Fruit fly (Drosophila melanogaster): ENCODE data around the gene js.
A peak's percentile ranks its signal among the peaks of the same experiment; 100 is the strongest.

Gene js

dm6 chr3R:16323093-16323492 lies 45.0 kb downstream of the js start, which contains the start of gene CG6901:
Gene CG6901 (plus strand): TSS chr3R:16323415.
- no peak for TF ChIP-seq CG3032 (tag; optimal IDR thresholded peaks at IDR 0.05)
- no peak for TF ChIP-seq dsx (GFP tag; optimal IDR thresholded peaks at IDR 0.05; ENCODE audit: poor library complexity, severe bottlenecking)
- no peak for TF ChIP-seq Met (GFP tag; optimal IDR thresholded peaks at IDR 0.05)
- no peak for TF ChIP-seq CG11294 (GFP tag; IDR thresholded peaks at IDR 0.05)
- TF ChIP-seq vri (GFP tag; optimal IDR thresholded peaks at IDR 0.05): no peak
- TF ChIP-seq Hr39 (GFP tag; optimal IDR thresholded peaks at IDR 0.05): no peak
- no peak for TF ChIP-seq fd85E (GFP tag; optimal IDR thresholded peaks at IDR 0.05)
- TF ChIP-seq OdsH (GFP tag; optimal IDR thresholded peaks at IDR 0.05): no peak
- TF ChIP-seq CG10669 (GFP tag; optimal IDR thresholded peaks at IDR 0.05): no peak
- no peak for TF ChIP-seq CG4318 (GFP tag; optimal IDR thresholded peaks at IDR 0.05)
- no peak for TF ChIP-seq Sox14 (GFP tag; optimal IDR thresholded peaks at IDR 0.05)
- no peak for TF ChIP-seq Eip93F (GFP tag; optimal IDR thresholded peaks at IDR 0.05)
- no peak for TF ChIP-seq CG8319 (GFP tag; optimal IDR thresholded peaks at IDR 0.05)
- TF ChIP-seq esn (GFP tag; optimal IDR thresholded peaks at IDR 0.05): no peak
- no peak for TF ChIP-seq CG1621 (tag; optimal IDR thresholded peaks at IDR 0.05)
- no peak for TF ChIP-seq CG11902 (GFP tag; optimal IDR thresholded peaks at IDR 0.05)
- no peak for TF ChIP-seq svp (GFP tag)

- no peak for TF ChIP-seq ss (GFP tag; optimal IDR thresholded peaks at IDR 0.05)
- TF ChIP-seq Eip78C (GFP tag): no peak
- TF ChIP-seq net (GFP tag; optimal IDR thresholded peaks at IDR 0.05): no peak
- TF ChIP-seq CG7368 (GFP tag; optimal IDR thresholded peaks at IDR 0.05): no peak
- no peak for TF ChIP-seq Eip75B (GFP tag; optimal IDR thresholded peaks at IDR 0.05)
- no peak for TF ChIP-seq lz (GFP tag; optimal IDR thresholded peaks at IDR 0.05)
- TF ChIP-seq Sox102F (GFP tag; optimal IDR thresholded peaks at IDR 0.05): no peak
- TF ChIP-seq fd85E (GFP tag; optimal IDR thresholded peaks at IDR 0.05): no peak
- TF ChIP-seq CG1621 (tag; optimal IDR thresholded peaks at IDR 0.05): no peak
- no peak for TF ChIP-seq CG11902 (GFP tag; optimal IDR thresholded peaks at IDR 0.05)
- TF ChIP-seq fkh (GFP tag; optimal IDR thresholded peaks at IDR 0.05): no peak
- no peak for TF ChIP-seq vri (GFP tag; optimal IDR thresholded peaks at IDR 0.05)
- no peak for TF ChIP-seq Ets96B (tag; optimal IDR thresholded peaks at IDR 0.05)
- no peak for TF ChIP-seq CG16779 (tag; optimal IDR thresholded peaks at IDR 0.05)
- no peak for TF ChIP-seq Hr38 (GFP tag; optimal IDR thresholded peaks at IDR 0.05)
Measured at dm6 chr3R:16321538-16321937, 46.6 kb downstream of the js start, which contains the start of gene CG44044. Gene CG44044 (plus strand): TSS chr3R:16321838.

DNA sequence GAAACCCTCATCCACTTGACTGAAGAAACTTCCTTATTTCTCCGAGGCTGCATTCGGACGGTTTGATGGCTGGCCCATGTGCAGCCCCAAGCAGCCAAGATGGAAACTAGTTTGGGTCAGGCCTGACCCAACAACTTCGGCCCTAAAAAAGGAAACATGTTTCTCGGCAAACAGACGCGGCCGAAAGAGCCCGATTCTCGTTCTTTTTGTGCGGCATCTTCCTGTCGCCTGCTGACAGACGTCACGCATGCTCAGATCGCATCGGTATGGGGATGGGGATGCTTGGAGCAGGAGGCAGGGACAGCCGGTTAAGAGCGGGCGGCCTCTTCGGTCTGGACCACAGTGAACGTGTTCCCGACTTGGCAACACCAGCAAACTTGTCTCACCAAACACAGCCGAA lies 51.4 kb downstream of the js start:
- TF ChIP-seq net (GFP tag; optimal IDR thresholded peaks at IDR 0.05) (no peak), Sox15 (GFP tag; optimal IDR thresholded peaks at IDR 0.05) (no peak), CG6854 (GFP tag; optimal IDR thresholded peaks at IDR 0.05) (peak; percentile 54), esn (GFP tag; optimal IDR thresholded peaks at IDR 0.05) (no peak), CG34406 (GFP tag; optimal IDR thresholded peaks at IDR 0.05) (no peak), Eip78C (GFP tag) (peak; percentile 77), Lpt (GFP tag; optimal IDR thresholded peaks at IDR 0.05) (no peak), dsx (GFP tag; optimal IDR thresholded peaks at IDR 0.05; ENCODE audit: poor library complexity, severe bottlenecking) (peak; percentile 53), ss (GFP tag; optimal IDR thresholded peaks at IDR 0.05) (peak; percentile 15 to 95), Blimp-1 (GFP tag; optimal IDR thresholded peaks at IDR 0.05) (no peak), Ets21C (GFP tag; optimal IDR thresholded peaks at IDR 0.05) (no peak), CG8632 (GFP tag; optimal IDR thresholded peaks at IDR 0.05) (no peak), CG3032 (tag; optimal IDR thresholded peaks at IDR 0.05) (no peak), CG6808 (GFP tag; optimal IDR thresholded peaks at IDR 0.05) (peak; percentile 17), CG11902 (GFP tag; optimal IDR thresholded peaks at IDR 0.05) (no peak), svp (GFP tag) (no peak), fkh (GFP tag; optimal IDR thresholded peaks at IDR 0.05) (no peak), Sox14 (GFP tag; optimal IDR thresholded peaks at IDR 0.05) (no peak), CG11762 (GFP tag; optimal IDR thresholded peaks at IDR 0.05; ENCODE audit: insufficient read depth) (no peak), fd59A (GFP tag; optimal IDR thresholded peaks at IDR 0.05) (no peak), pdm3 (GFP tag; optimal IDR thresholded peaks at IDR 0.05) (no peak), Sox102F (GFP tag; optimal IDR thresholded peaks at IDR 0.05) (no peak), Ets96B (tag; optimal IDR thresholded peaks at IDR 0.05) (no peak), vri (GFP tag; optimal IDR thresholded peaks at IDR 0.05) (no peak), CG1621 (tag; optimal IDR thresholded peaks at IDR 0.05) (peak; percentile 36), Hr39 (GFP tag; optimal IDR thresholded peaks at IDR 0.05) (no peak), OdsH (GFP tag; optimal IDR thresholded peaks at IDR 0.05) (no peak), CG9139 (GFP tag; optimal IDR thresholded peaks at IDR 0.05) (peak; percentile 8), dac (GFP tag; optimal IDR thresholded peaks at IDR 0.05) (no peak), CG7368 (GFP tag; optimal IDR thresholded peaks at IDR 0.05) (peak; percentile 27), CG10669 (GFP tag; optimal IDR thresholded peaks at IDR 0.05) (no peak), Eip75B (GFP tag; optimal IDR thresholded peaks at IDR 0.05) (peak; percentile 44), Met (GFP tag; optimal IDR thresholded peaks at IDR 0.05) (no peak), CG32006 (GFP tag; optimal IDR thresholded peaks at IDR 0.05) (no peak), achi (GFP tag; optimal IDR thresholded peaks at IDR 0.05) (no peak), Smox (GFP tag; optimal IDR thresholded peaks at IDR 0.05) (no peak), CG6792 (GFP tag; optimal IDR thresholded peaks at IDR 0.05) (no peak)

Data from whole organism, prepupa.